Worm (Caenorhabditis elegans) whole organism, early embryonic: ENCODE results near the gene stc-1.

Experiments
- B0310.2 ChIP-seq: sonication (generic microtip); optimal IDR thresholded peaks from 2 replicates; lab custom pipeline; 2016; ENCODE audit warnings: mild to moderate bottlenecking, missing genetic modification characterization, missing compliant biosample characterization
- F13C5.2 ChIP-seq: sonication (generic microtip); optimal IDR thresholded peaks from 2 replicates; lab custom pipeline; 2017; ENCODE audit warnings: mild to moderate bottlenecking, missing genetic modification characterization, inconsistent platforms, missing compliant biosample characterization
- ama-1 ChIP-seq: fragments of 150-350 bp; optimal IDR thresholded peaks from 2 replicates; lab custom pipeline; 2014
- ceh-13 ChIP-seq: fragments of 200-800 bp; sonication (Bioruptor generic); optimal IDR thresholded peaks from 2 replicates; lab custom pipeline; 2018; ENCODE audit warnings: mild to moderate bottlenecking, missing genetic modification characterization, missing compliant biosample characterization
- ets-7 ChIP-seq: sonication (generic microtip); optimal IDR thresholded peaks from 2 replicates; lab custom pipeline; 2016; ENCODE audit warnings: missing genotype, missing genetic modification characterization, missing compliant biosample characterization
- flt-1 ChIP-seq: fragments of 200-800 bp; sonication (Bioruptor generic); IDR thresholded peaks from 2 replicates; pipeline ENCODE4 v1.3.6; 2022; ENCODE audit warnings: missing genetic modification characterization, missing compliant biosample characterization
- hmg-4 ChIP-seq: fragments of 200-800 bp; sonication (Bioruptor generic); optimal IDR thresholded peaks from 2 replicates; lab custom pipeline; 2018; ENCODE audit warnings: mild to moderate bottlenecking, missing genetic modification characterization, missing compliant biosample characterization
- hnd-1 ChIP-seq: sonication (generic microtip); optimal IDR thresholded peaks from 2 replicates; lab custom pipeline; 2016; ENCODE audit warnings: missing genetic modification characterization, missing compliant biosample characterization
- pes-1 ChIP-seq: fragments of 200-800 bp; sonication (Bioruptor generic); IDR thresholded peaks from 2 replicates; pipeline ENCODE4 v1.3.6; 2022; ENCODE audit warnings: missing genetic modification reagents, missing genetic modification characterization, missing compliant biosample characterization
- tbx-11 ChIP-seq: fragments of 200-800 bp; sonication (Bioruptor generic); IDR thresholded peaks from 2 replicates; pipeline ENCODE4 v1.3.6; 2022; ENCODE audit warnings: missing genetic modification characterization, missing compliant biosample characterization

ce11 chrII:8562002-8562401, 3.9 kb downstream of the stc-1 start, which contains the start of gene F54C9.14:
- TF ChIP-seq hnd-1 (no peak), ama-1 (lab: Kevin White, UChicago) (no peak), F13C5.2 (tag; lab: Kevin White, UChicago) (no peak), ceh-13 (no peak), tbx-11 (GFP tag; lab: Robert Waterston, UW) (no peak), pes-1 (GFP tag; lab: Robert Waterston, UW) (no peak), flt-1 (no peak), ets-7 (tag; lab: Kevin White, UChicago) (no peak), B0310.2 (tag; lab: Kevin White, UChicago) (no peak), hmg-4 (GFP tag; lab: Kevin White, UChicago) (no peak)
